Worm (Caenorhabditis elegans) whole organism, mixed stage, embryonic: ENCODE measurements around the gene npr-32.

ENCODE experiments used
- M03D4.4 ChIP-seq: sonication (generic microtip); optimal IDR thresholded peaks from 2 replicates; lab custom pipeline; 2017; ENCODE audit warnings: mild to moderate bottlenecking, missing genetic modification characterization, missing compliant biosample characterization
- bed-3 ChIP-seq: fragments of 200-800 bp; sonication (Bioruptor generic); optimal IDR thresholded peaks from 3 replicates; lab custom pipeline; 2018; ENCODE audit warnings: mild to moderate bottlenecking, missing genetic modification characterization, moderate library complexity, missing compliant biosample characterization
- blmp-1 ChIP-seq: fragments of 150-350 bp; optimal IDR thresholded peaks from 2 replicates; lab custom pipeline; 2014; ENCODE audit warnings: missing biosample characterization, missing genetic modification characterization
- ceh-39 ChIP-seq: fragments of 150-350 bp; optimal IDR thresholded peaks from 2 replicates; lab custom pipeline; 2014; ENCODE audit warnings: missing biosample characterization, missing genetic modification characterization
- ceh-43 ChIP-seq: fragments of 200-800 bp; sonication (Bioruptor generic); optimal IDR thresholded peaks from 2 replicates; lab custom pipeline; 2018; ENCODE audit warnings: mild to moderate bottlenecking, missing genetic modification characterization, moderate library complexity, missing compliant biosample characterization
- ceh-83 ChIP-seq: fragments of 200-800 bp; sonication (Bioruptor generic); optimal IDR thresholded peaks from 2 replicates; lab custom pipeline; 2018; ENCODE audit warnings: mild to moderate bottlenecking, missing genetic modification characterization, missing compliant biosample characterization
- ces-1 ChIP-seq: fragments of 150-350 bp; optimal IDR thresholded peaks from 2 replicates; lab custom pipeline; 2014; ENCODE audit warnings: missing biosample characterization, missing genetic modification reagents, missing genetic modification characterization
- cnd-1 ChIP-seq: fragments of 200-800 bp; sonication (Bioruptor generic); optimal IDR thresholded peaks from 2 replicates; lab custom pipeline; 2018; ENCODE audit warnings: mild to moderate bottlenecking, missing genetic modification characterization, missing compliant biosample characterization
- drap-1 ChIP-seq: fragments of 200-800 bp; sonication (Bioruptor generic); optimal IDR thresholded peaks from 3 replicates; lab custom pipeline; 2018; ENCODE audit warnings: mild to moderate bottlenecking, missing genetic modification characterization, missing compliant biosample characterization
- elt-1 ChIP-seq: sonication (generic microtip); optimal IDR thresholded peaks from 2 replicates; lab custom pipeline; 2017; ENCODE audit warnings: missing genetic modification characterization, mild to moderate bottlenecking, missing compliant biosample characterization, antibody characterized with exemption, moderate library complexity, borderline replicate concordance; ENCODE audit not compliant: insufficient read depth
- elt-3 ChIP-seq: fragments of 150-350 bp; optimal IDR thresholded peaks from 2 replicates; lab custom pipeline; 2014; ENCODE audit warnings: missing biosample characterization, missing genetic modification characterization
- flh-1 ChIP-seq: fragments of 200-800 bp; sonication (Bioruptor generic); optimal IDR thresholded peaks from 2 replicates; lab custom pipeline; 2018; ENCODE audit warnings: mild to moderate bottlenecking, missing genetic modification characterization, moderate library complexity, missing compliant biosample characterization
- ham-2 ChIP-seq: fragments of 200-800 bp; sonication (Bioruptor generic); optimal IDR thresholded peaks from 2 replicates; lab custom pipeline; 2018; ENCODE audit warnings: mild to moderate bottlenecking, missing genetic modification characterization, missing compliant biosample characterization
- hlh-1 ChIP-seq: fragments of 150-350 bp; optimal IDR thresholded peaks from 2 replicates; lab custom pipeline; 2014; ENCODE audit warnings: missing biosample characterization, missing genetic modification reagents, missing genetic modification characterization
- lin-13 ChIP-seq: fragments of 150-350 bp; optimal IDR thresholded peaks from 2 replicates; lab custom pipeline; 2014; ENCODE audit warnings: missing biosample characterization, missing genetic modification characterization
- lin-32 ChIP-seq: fragments of 200-800 bp; sonication (Bioruptor generic); optimal IDR thresholded peaks from 2 replicates; lab custom pipeline; 2018; ENCODE audit warnings: mild to moderate bottlenecking, missing genetic modification characterization, missing compliant biosample characterization
- lsy-2 ChIP-seq: fragments of 150-350 bp; optimal IDR thresholded peaks from 2 replicates; lab custom pipeline; 2014; ENCODE audit warnings: missing biosample characterization, missing genetic modification characterization
- mab-5 ChIP-seq: fragments of 150-350 bp; optimal IDR thresholded peaks from 2 replicates; lab custom pipeline; 2014; ENCODE audit warnings: missing biosample characterization, missing genetic modification characterization
- mep-1 ChIP-seq: fragments of 150-350 bp; optimal IDR thresholded peaks from 2 replicates; lab custom pipeline; 2017; ENCODE audit warnings: missing biosample characterization, missing genetic modification reagents, missing genetic modification characterization, inconsistent platforms
- mls-2 ChIP-seq: sonication (generic microtip); optimal IDR thresholded peaks from 2 replicates; lab custom pipeline; 2016; ENCODE audit warnings: mild to moderate bottlenecking, missing genetic modification characterization, moderate library complexity, missing compliant biosample characterization
- nhr-12 ChIP-seq: fragments of 150-350 bp; optimal IDR thresholded peaks from 2 replicates; lab custom pipeline; 2014; ENCODE audit warnings: missing biosample characterization, missing genetic modification characterization
- nhr-2 ChIP-seq: fragments of 150-350 bp; optimal IDR thresholded peaks from 2 replicates; lab custom pipeline; 2014; ENCODE audit warnings: missing biosample characterization, missing genetic modification characterization
- nhr-237 ChIP-seq: fragments of 150-350 bp; optimal IDR thresholded peaks from 2 replicates; lab custom pipeline; 2014; ENCODE audit warnings: missing biosample characterization, missing genetic modification characterization
- nhr-28 ChIP-seq: fragments of 150-350 bp; optimal IDR thresholded peaks from 2 replicates; lab custom pipeline; 2014; ENCODE audit warnings: missing biosample characterization, missing genetic modification characterization
- nhr-76 ChIP-seq: sonication (generic microtip); optimal IDR thresholded peaks from 2 replicates; lab custom pipeline; 2017; ENCODE audit warnings: missing biosample characterization, missing genetic modification characterization
- pha-4 ChIP-seq: fragments of 150-350 bp; optimal IDR thresholded peaks from 2 replicates; lab custom pipeline; 2018; ENCODE audit warnings: missing biosample characterization, missing genetic modification reagents, missing genetic modification characterization
- sem-2 ChIP-seq: fragments of 200-800 bp; sonication (Bioruptor generic); optimal IDR thresholded peaks from 2 replicates; lab custom pipeline; 2018; ENCODE audit warnings: mild to moderate bottlenecking, missing genetic modification characterization, missing compliant biosample characterization
- snpc-4 ChIP-seq: fragments of 150-350 bp; optimal IDR thresholded peaks from 2 replicates; lab custom pipeline; 2014; ENCODE audit warnings: missing biosample characterization, missing genetic modification characterization
- sptf-1 ChIP-seq: sonication (generic microtip); optimal IDR thresholded peaks from 2 replicates; lab custom pipeline; 2017; ENCODE audit warnings: mild to moderate bottlenecking, missing genetic modification characterization, moderate library complexity, missing compliant biosample characterization
- tbx-8 ChIP-seq: fragments of 200-800 bp; sonication (Bioruptor generic); optimal IDR thresholded peaks from 2 replicates; lab custom pipeline; 2018; ENCODE audit warnings: mild to moderate bottlenecking, missing genetic modification characterization, moderate library complexity, missing compliant biosample characterization
- unc-120 ChIP-seq: sonication (generic microtip); optimal IDR thresholded peaks from 2 replicates; lab custom pipeline; 2017; ENCODE audit warnings: missing genetic modification characterization, missing compliant biosample characterization; ENCODE audit not compliant: poor library complexity, severe bottlenecking
- unc-39 ChIP-seq: fragments of 150-350 bp; optimal IDR thresholded peaks from 2 replicates; lab custom pipeline; 2014; ENCODE audit warnings: missing biosample characterization, missing genetic modification characterization
- unc-62 ChIP-seq: fragments of 150-350 bp; optimal IDR thresholded peaks from 2 replicates; lab custom pipeline; 2014; ENCODE audit warnings: missing biosample characterization, missing genetic modification reagents, missing genetic modification characterization
- zip-8 ChIP-seq: fragments of 150-350 bp; optimal IDR thresholded peaks from 2 replicates; lab custom pipeline; 2014; ENCODE audit warnings: missing biosample characterization, missing genetic modification characterization
- ztf-11 ChIP-seq: fragments of 150-350 bp; optimal IDR thresholded peaks from 2 replicates; lab custom pipeline; 2014; ENCODE audit warnings: missing biosample characterization, missing genetic modification characterization

The npr-32 gene

DNA sequence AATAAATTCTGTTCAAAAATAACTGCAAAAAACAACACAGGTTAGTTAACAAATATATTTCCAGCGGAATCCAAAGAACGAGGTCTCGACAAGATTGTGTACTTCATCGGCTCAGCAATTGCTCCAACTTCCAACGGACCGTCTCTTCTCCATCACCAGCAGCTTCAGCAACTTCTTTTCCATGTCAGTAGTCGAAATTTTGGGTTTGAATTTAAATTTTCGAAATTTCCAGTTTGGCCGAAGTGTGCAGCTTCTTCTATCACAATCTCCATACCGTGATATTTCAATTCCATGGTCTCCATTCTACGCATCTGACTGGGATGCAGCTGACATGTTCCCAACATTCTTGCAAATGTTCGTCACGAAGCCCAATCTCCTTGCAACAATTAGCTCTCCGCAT is 22.6 kb upstream of the npr-32 start:
- no peak for TF ChIP-seq ces-1 (GFP tag; lab: Kevin White, UChicago)
- TF ChIP-seq sptf-1 = no peak
- TF ChIP-seq unc-120 (tag; lab: Kevin White, UChicago) = no peak
- TF ChIP-seq unc-39 (tag; lab: Kevin White, UChicago) = no peak
- TF ChIP-seq zip-8 = no peak
- no peak for TF ChIP-seq mls-2 (tag; lab: Kevin White, UChicago)
- no peak for TF ChIP-seq nhr-12 (tag; lab: Kevin White, UChicago)
- TF ChIP-seq elt-3 = no peak
- no peak for TF ChIP-seq pha-4
- TF ChIP-seq flh-1 = no peak
- no peak for TF ChIP-seq nhr-76 (tag; lab: Kevin White, UChicago)
- TF ChIP-seq cnd-1 (tag; lab: Kevin White, UChicago) = no peak
- TF ChIP-seq sem-2 (GFP tag; lab: Kevin White, UChicago) = no peak

DNA sequence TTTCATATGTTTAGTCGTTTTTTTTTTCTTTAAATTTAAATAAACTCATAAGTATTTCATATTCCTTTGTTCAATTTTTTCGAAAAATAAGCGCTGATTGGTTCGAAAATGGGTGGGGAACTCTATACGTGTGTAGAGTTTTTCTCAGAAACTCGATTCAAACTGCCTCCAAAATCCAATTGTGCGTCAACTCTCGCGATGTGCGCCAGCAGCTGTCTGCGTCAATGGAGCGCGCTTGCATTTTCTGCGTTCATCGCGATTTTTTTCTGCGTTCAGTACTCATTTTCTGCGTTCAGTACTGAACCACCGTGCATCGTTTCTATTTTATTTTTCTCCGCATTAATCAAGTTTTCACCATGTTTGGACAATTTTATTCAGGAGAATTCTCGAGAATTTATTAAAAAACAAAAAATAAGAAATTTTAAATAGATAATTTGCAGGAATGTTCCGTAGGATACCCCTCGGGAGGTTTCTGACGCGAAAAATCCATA is 18.9 kb upstream of the npr-32 start, which contains the start of gene eelo-2:
Gene eelo-2 (plus strand): TSS at position 441 of the 491 bp plus-strand sequence.
- TF ChIP-seq nhr-237 (tag; lab: Kevin White, UChicago) = peak; percentile 97
- TF ChIP-seq unc-39 (tag; lab: Kevin White, UChicago) = peak; percentile 19
- no peak for TF ChIP-seq nhr-28 (tag; lab: Kevin White, UChicago)
- TF ChIP-seq lin-13 (tag; lab: Kevin White, UChicago) = peak; percentile 99
- no peak for TF ChIP-seq blmp-1 (tag; lab: Kevin White, UChicago)
- peak; percentile 78 for TF ChIP-seq mab-5
- TF ChIP-seq hlh-1 (tag; lab: Kevin White, UChicago) = peak; percentile 73
- no peak for TF ChIP-seq flh-1
- no peak for TF ChIP-seq bed-3 (GFP tag; lab: Kevin White, UChicago)
- peak; percentile 72 for TF ChIP-seq mls-2 (tag; lab: Kevin White, UChicago)
- TF ChIP-seq ceh-43 (GFP tag; lab: Kevin White, UChicago) = peak; percentile 48
- TF ChIP-seq pha-4 = peak; percentile 99
- TF ChIP-seq tbx-8 (GFP tag; lab: Kevin White, UChicago) = no peak
- peak; percentile 17 for TF ChIP-seq unc-120 (tag; lab: Kevin White, UChicago)
- TF ChIP-seq lsy-2 (tag; lab: Kevin White, UChicago) = peak; percentile 91
- TF ChIP-seq unc-62 (GFP tag; lab: Kevin White, UChicago) = peak; percentile 71
- no peak for TF ChIP-seq sem-2 (GFP tag; lab: Kevin White, UChicago)
- peak; percentile 98 for TF ChIP-seq mep-1 (tag; lab: Kevin White, UChicago)
- TF ChIP-seq elt-3 = no peak
- no peak for TF ChIP-seq nhr-12 (tag; lab: Kevin White, UChicago)
- TF ChIP-seq snpc-4 = no peak
- peak; percentile 90 for TF ChIP-seq sptf-1
- peak; percentile 46 for TF ChIP-seq elt-1 (tag; lab: Kevin White, UChicago)
- no peak for TF ChIP-seq ceh-83 (GFP tag; lab: Kevin White, UChicago)
- peak; percentile 80 for TF ChIP-seq ceh-39
- TF ChIP-seq M03D4.4 (tag; lab: Kevin White, UChicago) = peak; percentile 73
- TF ChIP-seq cnd-1 (tag; lab: Kevin White, UChicago) = peak; percentile 81
- peak; percentile 81 for TF ChIP-seq drap-1 (GFP tag; lab: Kevin White, UChicago)
- no peak for TF ChIP-seq ham-2
- TF ChIP-seq lin-32 (GFP tag; lab: Kevin White, UChicago) = no peak
- peak; percentile 79 for TF ChIP-seq ztf-11
- no peak for TF ChIP-seq nhr-76 (tag; lab: Kevin White, UChicago)
- no peak for TF ChIP-seq zip-8
- peak; percentile 60 for TF ChIP-seq nhr-2
- peak; percentile 78 for TF ChIP-seq ces-1 (GFP tag; lab: Kevin White, UChicago)
- TF ChIP-seq, all 35 proteins: peak for 21

DNA sequence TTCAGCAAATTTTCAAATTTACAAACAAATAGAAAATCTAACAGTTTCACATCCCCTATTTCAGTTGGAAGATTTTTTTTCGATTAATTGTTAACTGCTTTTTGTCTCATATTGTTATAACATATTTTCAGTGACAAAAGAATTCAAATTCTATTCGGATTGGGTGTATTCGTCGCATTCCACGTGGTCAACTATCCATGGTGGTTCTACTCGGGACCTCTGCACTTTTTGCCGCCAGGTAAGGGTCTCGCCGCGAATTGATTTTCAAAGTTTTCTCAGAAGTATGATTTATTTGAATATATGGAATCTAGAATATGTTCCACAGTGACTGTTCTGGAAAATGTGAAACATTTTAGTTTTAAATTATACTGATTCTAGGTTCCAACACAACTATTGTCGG is 17.7 kb upstream of the npr-32 start:
- TF ChIP-seq lin-32 (GFP tag; lab: Kevin White, UChicago) = no peak
- no peak for TF ChIP-seq bed-3 (GFP tag; lab: Kevin White, UChicago)
- no peak for TF ChIP-seq nhr-28 (tag; lab: Kevin White, UChicago)
- no peak for TF ChIP-seq ces-1 (GFP tag; lab: Kevin White, UChicago)
- TF ChIP-seq snpc-4 = no peak
- TF ChIP-seq pha-4 = no peak
- no peak for TF ChIP-seq ztf-11
- no peak for TF ChIP-seq ceh-83 (GFP tag; lab: Kevin White, UChicago)
- no peak for TF ChIP-seq nhr-2
- no peak for TF ChIP-seq ceh-39
- TF ChIP-seq unc-62 (GFP tag; lab: Kevin White, UChicago) = no peak
